Worm (Caenorhabditis elegans) whole organism, L4/young adult: ENCODE data around the gene hhat-2.
A peak's percentile ranks its signal among the peaks of the same experiment; 100 is the strongest.

Source experiments
- W03F9.2 ChIP-seq: fragments of 150-350 bp; optimal IDR thresholded peaks from 2 replicates; lab custom pipeline; 2014; ENCODE audit warnings: missing biosample characterization, missing genetic modification characterization
- dao-5 ChIP-seq: sonication (generic microtip); optimal IDR thresholded peaks from 2 replicates; lab custom pipeline; 2016; ENCODE audit warnings: missing genotype, missing genetic modification characterization, moderate library complexity, missing compliant biosample characterization
- him-1 ChIP-seq: sonication (generic microtip); optimal IDR thresholded peaks from 2 replicates; lab custom pipeline; 2016; ENCODE audit warnings: missing genotype, missing genetic modification reagents, missing genetic modification characterization, missing compliant biosample characterization

Gene hhat-2

DNA sequence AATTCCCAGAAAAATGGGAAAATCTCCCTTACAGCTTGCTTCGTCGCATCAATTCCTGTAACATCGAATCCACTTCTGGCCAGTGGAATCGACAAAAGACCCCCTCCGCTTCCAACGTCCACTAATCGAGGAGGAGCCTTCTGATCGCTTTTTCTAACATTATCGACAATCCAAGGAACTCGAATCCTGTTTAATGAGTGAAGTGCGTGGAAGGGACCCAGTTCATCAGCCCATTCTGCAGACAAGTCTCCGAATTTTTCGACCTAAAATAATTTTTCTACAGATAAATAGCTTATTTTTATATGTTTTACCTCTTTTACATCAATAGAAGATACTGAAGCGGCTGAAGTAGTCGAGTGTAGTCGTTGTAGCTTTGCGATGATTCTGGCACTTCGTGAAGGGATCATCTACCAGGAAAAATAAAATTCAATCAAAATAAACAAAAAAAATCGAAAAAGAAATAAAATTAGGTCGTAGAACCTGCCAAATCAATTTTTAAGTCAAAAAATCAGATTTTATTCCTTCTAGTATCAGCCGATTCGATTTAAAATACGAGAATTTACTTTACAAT is 32.9 kb downstream of the hhat-2 start, which contains the start of gene coq-3:
TSS of gene coq-3 (minus strand) at position 407 of the 571 bp plus-strand sequence.
- no peak for TF ChIP-seq W03F9.2 (tag; lab: Kevin White, UChicago)
- no peak for TF ChIP-seq dao-5
- no peak for TF ChIP-seq him-1

DNA sequence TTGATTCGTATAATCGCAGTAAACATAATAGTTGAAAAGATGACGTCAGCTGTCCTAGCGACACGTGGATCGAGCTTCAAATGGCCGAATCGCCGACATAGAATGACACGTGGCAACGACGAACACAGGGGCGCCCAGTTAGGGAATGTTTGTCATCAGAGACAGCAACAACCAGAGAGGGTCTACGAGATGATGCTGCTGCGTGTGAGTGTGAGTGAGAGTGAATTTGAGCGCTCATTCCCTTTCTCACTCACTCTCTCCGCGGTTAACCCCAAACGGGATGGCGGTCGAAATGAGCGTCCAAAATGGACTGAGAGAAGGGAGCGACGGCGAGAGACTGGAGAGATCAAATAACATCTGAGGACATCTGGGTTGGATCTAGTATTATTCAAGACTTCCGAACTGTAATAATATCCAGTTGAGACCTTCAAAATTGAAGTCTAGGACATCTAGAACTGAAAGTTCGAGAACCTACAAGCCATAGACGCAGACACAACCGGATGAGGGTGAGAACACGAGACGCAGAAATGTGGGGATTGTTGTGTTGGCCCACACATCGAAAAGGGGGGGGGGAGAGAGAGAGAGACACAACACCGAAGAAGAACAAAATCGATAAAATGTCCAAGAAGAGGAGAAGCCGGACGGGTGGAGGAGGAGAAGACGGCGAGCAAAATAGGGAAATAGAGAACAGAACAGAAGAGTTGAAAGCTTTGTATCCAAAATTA is 34.9 kb downstream of the hhat-2 start:
- TF ChIP-seq W03F9.2 (tag; lab: Kevin White, UChicago) (no peak), him-1 (peak; percentile 26), dao-5 (no peak)

ce11 chrIV:14792602-14793232 is 36.2 kb downstream of the hhat-2 start, which contains the start of gene gdi-1:
TSS of gene gdi-1 (minus strand) at chrIV:14792887.
- TF ChIP-seq dao-5 (no peak), him-1 (no peak), W03F9.2 (tag; lab: Kevin White, UChicago) (no peak)

DNA sequence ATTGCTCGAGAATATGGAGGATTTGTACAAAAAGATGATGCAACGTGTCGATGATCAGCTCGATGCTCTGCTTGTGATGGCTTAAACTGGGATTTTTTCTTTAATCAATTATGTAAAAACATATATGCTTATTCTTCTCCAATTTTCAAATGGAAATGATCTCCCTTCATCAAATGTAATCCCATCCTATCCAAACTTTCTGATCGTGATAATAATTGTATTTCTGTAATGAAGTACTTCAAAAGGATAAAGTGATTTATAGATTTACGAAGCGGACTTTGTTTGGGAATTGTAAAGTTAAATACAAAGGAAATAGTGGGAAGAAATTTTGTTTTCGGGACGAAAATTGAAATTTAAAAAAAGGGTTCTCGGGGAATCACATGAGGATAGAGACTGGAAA is 38.3 kb downstream of the hhat-2 start:
- TF ChIP-seq dao-5 (no peak), him-1 (no peak), W03F9.2 (tag; lab: Kevin White, UChicago) (no peak)

ce11 chrIV:14786374-14787136 is 42.4 kb downstream of the hhat-2 start, which contains the start of gene melo-1:
TSS of gene melo-1 (plus strand) at chrIV:14787031.
- TF ChIP-seq W03F9.2 (tag; lab: Kevin White, UChicago) (no peak), him-1 (peak; percentile 44)

DNA sequence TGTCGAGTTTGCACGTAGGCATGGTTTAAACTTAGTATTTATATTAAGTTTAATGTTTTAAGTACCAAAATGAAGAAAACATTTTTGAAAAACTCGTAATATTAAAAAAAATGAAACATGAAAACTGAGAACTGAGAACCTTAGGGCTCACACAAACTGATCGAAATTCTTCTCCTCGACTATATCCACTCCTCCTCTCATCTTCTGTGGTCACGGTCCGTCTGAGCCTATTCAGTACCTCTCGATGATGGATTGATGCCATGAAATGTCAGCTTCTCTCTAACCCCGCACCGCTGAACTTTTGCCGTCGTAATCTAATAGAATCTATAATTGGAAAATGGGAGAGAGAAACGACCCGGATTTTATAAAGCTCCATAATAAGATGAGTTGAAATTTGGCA is 44.4 kb downstream of the hhat-2 start, which contains the start of gene nlp-56:
TSS of gene nlp-56 (minus strand) at position 257 of the 400 bp plus-strand sequence.
- no peak for TF ChIP-seq him-1
- no peak for TF ChIP-seq dao-5
- no peak for TF ChIP-seq W03F9.2 (tag; lab: Kevin White, UChicago)

DNA sequence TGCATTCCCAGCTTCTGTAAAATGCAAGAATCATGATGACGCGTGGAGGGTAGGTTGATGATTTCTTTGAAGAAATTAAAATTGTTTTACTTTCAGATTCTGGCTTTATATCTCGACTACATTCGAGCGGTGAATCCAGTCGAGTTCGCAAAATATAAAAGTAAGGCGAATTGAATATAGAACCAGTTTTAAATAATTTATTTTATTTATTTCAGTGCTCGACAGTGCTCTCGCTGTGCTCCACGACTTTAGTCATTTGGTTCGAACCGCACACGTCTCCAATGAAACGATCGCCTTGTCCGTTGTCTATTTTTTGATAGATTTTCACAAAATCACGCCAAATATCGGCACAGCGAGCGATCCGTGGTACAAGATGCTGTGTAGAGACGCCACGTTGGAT is 46.7 kb downstream of the hhat-2 start, which contains the start of gene Y57G11C.1130:
TSS of gene Y57G11C.1130 (plus strand) at position 301 of the 400 bp plus-strand sequence.
- TF ChIP-seq dao-5 (no peak), him-1 (no peak), W03F9.2 (tag; lab: Kevin White, UChicago) (no peak)

DNA sequence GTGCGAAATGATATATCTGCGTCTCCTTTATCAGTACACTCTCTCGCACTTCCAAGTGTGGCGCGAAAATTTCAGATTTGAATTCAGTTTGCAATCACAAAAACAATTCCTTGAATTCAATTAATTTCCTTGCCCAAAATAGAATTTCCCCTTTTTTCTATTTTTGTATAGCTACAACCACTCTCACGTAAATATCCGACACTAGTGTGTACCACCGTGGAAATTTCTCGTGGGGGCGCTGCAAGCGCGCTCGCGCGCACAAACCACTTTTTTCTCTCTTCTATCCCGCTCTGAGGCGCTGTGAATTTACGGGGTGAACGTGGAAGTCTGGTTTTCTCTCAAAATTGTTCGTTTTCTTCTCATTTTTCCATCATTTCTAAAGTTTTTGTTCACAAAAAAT is 47.4 kb downstream of the hhat-2 start, which contains the start of gene Y57G11C.8:
TSS of gene Y57G11C.8 (plus strand) at position 301 of the 400 bp plus-strand sequence.
- no peak for TF ChIP-seq W03F9.2 (tag; lab: Kevin White, UChicago)
- TF ChIP-seq him-1: no peak
- TF ChIP-seq dao-5: no peak
